Worm (Caenorhabditis elegans) whole organism, midembryonic: Measurements from ENCODE around the gene C25E10.12.

Source experiments
- T22C8.4 ChIP-seq: fragments of 200-800 bp; sonication (Bioruptor generic); IDR thresholded peaks from 2 replicates; pipeline ENCODE4 v1.3.6; 2022; ENCODE audit warnings: missing genetic modification characterization, missing compliant biosample characterization
- cog-1 ChIP-seq: sonication (generic microtip); optimal IDR thresholded peaks from 2 replicates; lab custom pipeline; 2016; ENCODE audit warnings: missing genetic modification characterization, missing compliant biosample characterization
- flt-1 ChIP-seq: fragments of 200-800 bp; sonication (Bioruptor generic); IDR thresholded peaks from 2 replicates; pipeline ENCODE4 v1.3.6; 2022; ENCODE audit warnings: missing genetic modification characterization, missing compliant biosample characterization
- klf-2 ChIP-seq: fragments of 200-800 bp; sonication (Bioruptor generic); conservative IDR thresholded peaks from 2 replicates; pipeline ENCODE4 v1.3.6; 2022; ENCODE audit warnings: missing genetic modification reagents, missing genetic modification characterization, missing compliant biosample characterization
- med-1 ChIP-seq: sonication (generic microtip); optimal IDR thresholded peaks from 2 replicates; lab custom pipeline; 2017; ENCODE audit warnings: missing genetic modification characterization, mild to moderate bottlenecking, missing compliant biosample characterization, antibody characterized with exemption, missing genetic modification reagents; ENCODE audit not compliant: insufficient read depth
- ref-1 ChIP-seq: fragments of 200-800 bp; sonication (Bioruptor generic); conservative IDR thresholded peaks from 2 replicates; pipeline ENCODE4 v1.3.6; 2022; ENCODE audit warnings: missing genetic modification reagents, missing genetic modification characterization, missing compliant biosample characterization
- tab-1 ChIP-seq: fragments of 200-800 bp; sonication (Bioruptor generic); IDR thresholded peaks from 2 replicates; pipeline ENCODE4 v1.3.6; 2022; ENCODE audit warnings: missing genetic modification characterization, missing compliant biosample characterization
- ztf-23 ChIP-seq: fragments of 200-800 bp; sonication (Bioruptor generic); IDR thresholded peaks from 2 replicates; pipeline ENCODE4 v1.3.6; 2022; ENCODE audit warnings: missing genetic modification reagents, missing genetic modification characterization, missing compliant biosample characterization
- ztf-29 ChIP-seq: fragments of 200-800 bp; sonication (Bioruptor generic); IDR thresholded peaks from 2 replicates; pipeline ENCODE4 v1.3.6; 2022; ENCODE audit warnings: missing genetic modification reagents, missing genetic modification characterization, missing compliant biosample characterization

- TF ChIP-seq T22C8.4: no peak
- TF ChIP-seq ref-1 (GFP tag; lab: Robert Waterston, UW): no peak
- TF ChIP-seq klf-2 (GFP tag; lab: Robert Waterston, UW): no peak
- no peak for TF ChIP-seq ztf-23 (GFP tag; lab: Robert Waterston, UW)
- TF ChIP-seq flt-1 (GFP tag; lab: Robert Waterston, UW): no peak
- TF ChIP-seq tab-1 (GFP tag; lab: Robert Waterston, UW): no peak
- no peak for TF ChIP-seq ztf-29
- no peak for TF ChIP-seq cog-1
- no peak for TF ChIP-seq med-1 (GFP tag; lab: Kevin White, UChicago)
These were observed 46.7 kb downstream of the C25E10.12 start, which contains the start of gene srt-18 for ce11 chrV:9015540-9015939.
